Worm (Caenorhabditis elegans): Measurements from ENCODE around the gene Y69A2AR.47.

Gene Y69A2AR.47

ce11 chrIV:2572107-2572506, 25.4 kb upstream of the Y69A2AR.47 start, which contains the start of gene Y69A2AR.51:
Gene Y69A2AR.51, plus strand, starts transcription at chrIV:2572407.
- TF ChIP-seq fos-1 (tag; optimal IDR thresholded peaks at IDR 0.05) (no peak), nhr-47 (tag; optimal IDR thresholded peaks at IDR 0.05) (no peak), ceh-63 (GFP tag; optimal IDR thresholded peaks at IDR 0.05) (no peak), mef-2 (tag; optimal IDR thresholded peaks at IDR 0.05) (no peak), lin-39 (tag; optimal IDR thresholded peaks at IDR 0.05) (no peak), unc-130 (tag; optimal IDR thresholded peaks at IDR 0.05) (no peak), mdl-1 (tag; optimal IDR thresholded peaks at IDR 0.05) (no peak), dsc-1 (tag; optimal IDR thresholded peaks at IDR 0.05) (no peak), snu-23 (GFP tag; optimal IDR thresholded peaks at IDR 0.05) (no peak), nhr-76 (tag; optimal IDR thresholded peaks at IDR 0.05) (no peak), lir-3 (tag; optimal IDR thresholded peaks at IDR 0.05; ENCODE audit: poor library complexity) (no peak), swsn-7 (tag; optimal IDR thresholded peaks at IDR 0.05) (no peak)

ce11 chrIV:2573122-2573521, 24.4 kb upstream of the Y69A2AR.47 start:
- TF ChIP-seq egl-13 (tag; optimal IDR thresholded peaks at IDR 0.05) (no peak), pax-3 (tag; optimal IDR thresholded peaks at IDR 0.05) (no peak), efl-1 (optimal IDR thresholded peaks at IDR 0.05) (no peak), efl-1 (GFP tag; optimal IDR thresholded peaks at IDR 0.05 in 1 of 2) (no peak), unc-30 (tag; optimal IDR thresholded peaks at IDR 0.05) (no peak), F16B12.6 (tag; optimal IDR thresholded peaks at IDR 0.05) (no peak)

- TF ChIP-seq tlp-1 (tag; optimal IDR thresholded peaks at IDR 0.05) (no peak), elt-3 (tag; optimal IDR thresholded peaks at IDR 0.05) (no peak), zip-4 (GFP tag; optimal IDR thresholded peaks at IDR 0.05) (no peak)
Observed at ce11 chrIV:2581483-2581882, 16.0 kb upstream of the Y69A2AR.47 start, which contains the start of gene nhr-242. Gene nhr-242, minus strand, starts transcription at chrIV:2581583.

- TF ChIP-seq nhr-47 (tag; optimal IDR thresholded peaks at IDR 0.05), result peak; percentile 88
- TF ChIP-seq fkh-8 (tag; optimal IDR thresholded peaks at IDR 0.05), result peak; percentile 85
- no peak for TF ChIP-seq unc-62 (GFP tag; optimal IDR thresholded peaks at IDR 0.05)
- TF ChIP-seq efl-3 (GFP tag; optimal IDR thresholded peaks at IDR 0.05), result no peak
- TF ChIP-seq nhr-28 (tag; optimal IDR thresholded peaks at IDR 0.05), result no peak
- peak; percentile 90 for TF ChIP-seq nhr-19 (GFP tag; conservative IDR thresholded peaks at IDR 0.05)
- TF ChIP-seq unc-130 (tag; optimal IDR thresholded peaks at IDR 0.05), result peak; percentile 57
- TF ChIP-seq dsc-1 (tag; optimal IDR thresholded peaks at IDR 0.05), result peak; percentile 62
- TF ChIP-seq ceh-90 (tag; optimal IDR thresholded peaks at IDR 0.05), result no peak
- TF ChIP-seq lir-3 (tag; optimal IDR thresholded peaks at IDR 0.05; ENCODE audit: poor library complexity), result peak; percentile 54
- peak in 1 of 2 experiments; percentile 93 for TF ChIP-seq mdl-1 (tag; optimal IDR thresholded peaks at IDR 0.05)
- TF ChIP-seq egl-27 (tag; optimal IDR thresholded peaks at IDR 0.05), result no peak
- peak; percentile 55 for TF ChIP-seq fos-1 (tag; optimal IDR thresholded peaks at IDR 0.05)
- TF ChIP-seq Y116A8C.19 (tag; optimal IDR thresholded peaks at IDR 0.05; ENCODE audit: borderline replicate concordance), result no peak
- peak; percentile 49 for TF ChIP-seq C04F5.9 (tag; optimal IDR thresholded peaks at IDR 0.05)
- TF ChIP-seq dpl-1 (GFP tag; optimal IDR thresholded peaks at IDR 0.05), result peak; percentile 74 to 78 (median 74)
- peak; percentile 44 for TF ChIP-seq nhr-77 (tag; optimal IDR thresholded peaks at IDR 0.05)
- no peak for TF ChIP-seq ets-5 (GFP tag; IDR thresholded peaks at IDR 0.05)
- peak; percentile 81 for TF ChIP-seq skn-1 (tag; optimal IDR thresholded peaks at IDR 0.05)
- peak; percentile 10 for TF ChIP-seq lin-15B (tag; optimal IDR thresholded peaks at IDR 0.05)
- TF ChIP-seq pax-3 (tag; optimal IDR thresholded peaks at IDR 0.05), result peak; percentile 53
- no peak for TF ChIP-seq pqm-1 (tag; optimal IDR thresholded peaks at IDR 0.05)
- peak; percentile 85 to 90 for TF ChIP-seq efl-1 (optimal IDR thresholded peaks at IDR 0.05)
- peak; percentile 74 to 97 for TF ChIP-seq efl-1 (GFP tag; optimal IDR thresholded peaks at IDR 0.05 in 1 of 2)
- TF ChIP-seq elt-2 (tag; optimal IDR thresholded peaks at IDR 0.05), result peak; percentile 12
- TF ChIP-seq nhr-85 (tag), result peak; percentile 84
- TF ChIP-seq snu-23 (GFP tag; optimal IDR thresholded peaks at IDR 0.05), result peak; percentile 95
- TF ChIP-seq ces-1 (GFP tag; optimal IDR thresholded peaks at IDR 0.05), result no peak
- TF ChIP-seq F16B12.6 (tag; optimal IDR thresholded peaks at IDR 0.05), result peak; percentile 39
- peak; percentile 50 for TF ChIP-seq grh-1 (GFP tag; IDR thresholded peaks at IDR 0.05)
- peak; percentile 55 for TF ChIP-seq blmp-1 (tag; optimal IDR thresholded peaks at IDR 0.05)
- TF ChIP-seq isw-1 (GFP tag; IDR thresholded peaks at IDR 0.05), result peak; percentile 68
- TF ChIP-seq mep-1 (tag; optimal IDR thresholded peaks at IDR 0.05), result peak; percentile 94
- TF ChIP-seq unc-98 (GFP tag; IDR thresholded peaks at IDR 0.05), result no peak
- TF ChIP-seq lin-14 (GFP tag; optimal IDR thresholded peaks at IDR 0.05), result peak; percentile 95
- TF ChIP-seq nhr-237 (tag; optimal IDR thresholded peaks at IDR 0.05), result peak; percentile 4
Observed at ce11 chrIV:2599634-2600033, 2.1 kb downstream of the Y69A2AR.47 start.

Measured in whole organism, L1 larva.